Worm (Caenorhabditis elegans) whole organism, midembryonic: ENCODE measurements around the gene cwc-15.

Experiments used
- T22C8.4 ChIP-seq: fragments of 200-800 bp; sonication (Bioruptor generic); IDR thresholded peaks from 2 replicates; pipeline ENCODE4 v1.3.6; 2022; ENCODE audit warnings: missing genetic modification characterization, missing compliant biosample characterization
- cog-1 ChIP-seq: sonication (generic microtip); optimal IDR thresholded peaks from 2 replicates; lab custom pipeline; 2016; ENCODE audit warnings: missing genetic modification characterization, missing compliant biosample characterization
- flt-1 ChIP-seq: fragments of 200-800 bp; sonication (Bioruptor generic); IDR thresholded peaks from 2 replicates; pipeline ENCODE4 v1.3.6; 2022; ENCODE audit warnings: missing genetic modification characterization, missing compliant biosample characterization
- klf-2 ChIP-seq: fragments of 200-800 bp; sonication (Bioruptor generic); conservative IDR thresholded peaks from 2 replicates; pipeline ENCODE4 v1.3.6; 2022; ENCODE audit warnings: missing genetic modification reagents, missing genetic modification characterization, missing compliant biosample characterization
- med-1 ChIP-seq: sonication (generic microtip); optimal IDR thresholded peaks from 2 replicates; lab custom pipeline; 2017; ENCODE audit warnings: missing genetic modification characterization, mild to moderate bottlenecking, missing compliant biosample characterization, antibody characterized with exemption, missing genetic modification reagents; ENCODE audit not compliant: insufficient read depth
- ref-1 ChIP-seq: fragments of 200-800 bp; sonication (Bioruptor generic); conservative IDR thresholded peaks from 2 replicates; pipeline ENCODE4 v1.3.6; 2022; ENCODE audit warnings: missing genetic modification reagents, missing genetic modification characterization, missing compliant biosample characterization
- tab-1 ChIP-seq: fragments of 200-800 bp; sonication (Bioruptor generic); IDR thresholded peaks from 2 replicates; pipeline ENCODE4 v1.3.6; 2022; ENCODE audit warnings: missing genetic modification characterization, missing compliant biosample characterization
- ztf-23 ChIP-seq: fragments of 200-800 bp; sonication (Bioruptor generic); IDR thresholded peaks from 2 replicates; pipeline ENCODE4 v1.3.6; 2022; ENCODE audit warnings: missing genetic modification reagents, missing genetic modification characterization, missing compliant biosample characterization
- ztf-29 ChIP-seq: fragments of 200-800 bp; sonication (Bioruptor generic); IDR thresholded peaks from 2 replicates; pipeline ENCODE4 v1.3.6; 2022; ENCODE audit warnings: missing genetic modification reagents, missing genetic modification characterization, missing compliant biosample characterization

The cwc-15 gene

ce11 chrV:16023559-16023958, 408 bp downstream of the cwc-15 start:
- TF ChIP-seq ref-1 (GFP tag; lab: Robert Waterston, UW) (no peak), klf-2 (GFP tag; lab: Robert Waterston, UW) (no peak), tab-1 (GFP tag; lab: Robert Waterston, UW) (no peak), T22C8.4 (GFP tag; lab: Robert Waterston, UW) (no peak), cog-1 (tag; lab: Kevin White, UChicago) (no peak), ztf-29 (GFP tag; lab: Robert Waterston, UW) (no peak), flt-1 (GFP tag; lab: Robert Waterston, UW) (no peak), ztf-23 (GFP tag; lab: Robert Waterston, UW) (no peak), med-1 (GFP tag; lab: Kevin White, UChicago) (no peak)

- TF ChIP-seq ztf-29 (GFP tag; lab: Robert Waterston, UW) (no peak), klf-2 (GFP tag; lab: Robert Waterston, UW) (no peak), ref-1 (GFP tag; lab: Robert Waterston, UW) (no peak), flt-1 (GFP tag; lab: Robert Waterston, UW) (no peak), tab-1 (GFP tag; lab: Robert Waterston, UW) (no peak), cog-1 (tag; lab: Kevin White, UChicago) (no peak), T22C8.4 (GFP tag; lab: Robert Waterston, UW) (no peak)
Observed at ce11 chrV:16024300-16024699, 1.1 kb downstream of the cwc-15 start, which contains the start of gene T10C6.6. TSS of gene T10C6.6 (plus strand) at chrV:16024326.

ce11 chrV:16024917-16025316, 1.8 kb downstream of the cwc-15 start:
- TF ChIP-seq ztf-29 (GFP tag; lab: Robert Waterston, UW): no peak
- TF ChIP-seq tab-1 (GFP tag; lab: Robert Waterston, UW): 0 out of 2 replicates have a peak, but pooled peaks have one; percentile 39
- no peak for TF ChIP-seq ref-1 (GFP tag; lab: Robert Waterston, UW)
- TF ChIP-seq T22C8.4 (GFP tag; lab: Robert Waterston, UW): no peak
- no peak for TF ChIP-seq cog-1 (tag; lab: Kevin White, UChicago)
- TF ChIP-seq flt-1 (GFP tag; lab: Robert Waterston, UW): no peak
- no peak for TF ChIP-seq ztf-23 (GFP tag; lab: Robert Waterston, UW)
- TF ChIP-seq med-1 (GFP tag; lab: Kevin White, UChicago): no peak

ce11 chrV:16029237-16029636, 6.1 kb downstream of the cwc-15 start:
- no peak for TF ChIP-seq cog-1 (tag; lab: Kevin White, UChicago)
- no peak for TF ChIP-seq med-1 (GFP tag; lab: Kevin White, UChicago)
- TF ChIP-seq klf-2 (GFP tag; lab: Robert Waterston, UW): no peak
- no peak for TF ChIP-seq ztf-29 (GFP tag; lab: Robert Waterston, UW)
- TF ChIP-seq flt-1 (GFP tag; lab: Robert Waterston, UW): no peak
- no peak for TF ChIP-seq ref-1 (GFP tag; lab: Robert Waterston, UW)
- TF ChIP-seq tab-1 (GFP tag; lab: Robert Waterston, UW): no peak
- no peak for TF ChIP-seq T22C8.4 (GFP tag; lab: Robert Waterston, UW)
- TF ChIP-seq ztf-23 (GFP tag; lab: Robert Waterston, UW): no peak

- TF ChIP-seq flt-1 (GFP tag; lab: Robert Waterston, UW): no peak
- no peak for TF ChIP-seq cog-1 (tag; lab: Kevin White, UChicago)
- TF ChIP-seq klf-2 (GFP tag; lab: Robert Waterston, UW): no peak
- no peak for TF ChIP-seq ztf-29 (GFP tag; lab: Robert Waterston, UW)
- no peak for TF ChIP-seq ztf-23 (GFP tag; lab: Robert Waterston, UW)
- TF ChIP-seq med-1 (GFP tag; lab: Kevin White, UChicago): no peak
- TF ChIP-seq tab-1 (GFP tag; lab: Robert Waterston, UW): no peak
- no peak for TF ChIP-seq ref-1 (GFP tag; lab: Robert Waterston, UW)
- TF ChIP-seq T22C8.4 (GFP tag; lab: Robert Waterston, UW): no peak
Observed at ce11 chrV:16031571-16031970, 8.4 kb downstream of the cwc-15 start, which contains the start of gene T10C6.7. TSS of gene T10C6.7 (minus strand) at chrV:16031713.

- TF ChIP-seq klf-2 (GFP tag; lab: Robert Waterston, UW): no peak
- no peak for TF ChIP-seq flt-1 (GFP tag; lab: Robert Waterston, UW)
- TF ChIP-seq ztf-23 (GFP tag; lab: Robert Waterston, UW): no peak
- no peak for TF ChIP-seq ref-1 (GFP tag; lab: Robert Waterston, UW)
- TF ChIP-seq cog-1 (tag; lab: Kevin White, UChicago): no peak
- no peak for TF ChIP-seq ztf-29 (GFP tag; lab: Robert Waterston, UW)
- no peak for TF ChIP-seq tab-1 (GFP tag; lab: Robert Waterston, UW)
- TF ChIP-seq T22C8.4 (GFP tag; lab: Robert Waterston, UW): no peak
Observed at ce11 chrV:16032761-16033160, 9.6 kb downstream of the cwc-15 start, which contains the start of gene T10C6.16. TSS of gene T10C6.16 (minus strand) at chrV:16033005.

ce11 chrV:16033491-16033890, 10.3 kb downstream of the cwc-15 start:
- TF ChIP-seq ztf-29 (GFP tag; lab: Robert Waterston, UW) (no peak), T22C8.4 (GFP tag; lab: Robert Waterston, UW) (no peak), flt-1 (GFP tag; lab: Robert Waterston, UW) (no peak), klf-2 (GFP tag; lab: Robert Waterston, UW) (no peak), tab-1 (GFP tag; lab: Robert Waterston, UW) (no peak)

ce11 chrV:16036166-16036565, 13.0 kb downstream of the cwc-15 start, which contains the start of gene T10C6.10:
TSS of gene T10C6.10 (plus strand) at chrV:16036413.
- no peak for TF ChIP-seq T22C8.4 (GFP tag; lab: Robert Waterston, UW)
- no peak for TF ChIP-seq flt-1 (GFP tag; lab: Robert Waterston, UW)
- no peak for TF ChIP-seq cog-1 (tag; lab: Kevin White, UChicago)
- TF ChIP-seq ztf-23 (GFP tag; lab: Robert Waterston, UW): no peak
- TF ChIP-seq tab-1 (GFP tag; lab: Robert Waterston, UW): no peak
- no peak for TF ChIP-seq klf-2 (GFP tag; lab: Robert Waterston, UW)
- TF ChIP-seq med-1 (GFP tag; lab: Kevin White, UChicago): no peak
- no peak for TF ChIP-seq ztf-29 (GFP tag; lab: Robert Waterston, UW)
- TF ChIP-seq ref-1 (GFP tag; lab: Robert Waterston, UW): no peak
